Worm (Caenorhabditis elegans): ENCODE data around the gene dot-1.3.

DNA sequence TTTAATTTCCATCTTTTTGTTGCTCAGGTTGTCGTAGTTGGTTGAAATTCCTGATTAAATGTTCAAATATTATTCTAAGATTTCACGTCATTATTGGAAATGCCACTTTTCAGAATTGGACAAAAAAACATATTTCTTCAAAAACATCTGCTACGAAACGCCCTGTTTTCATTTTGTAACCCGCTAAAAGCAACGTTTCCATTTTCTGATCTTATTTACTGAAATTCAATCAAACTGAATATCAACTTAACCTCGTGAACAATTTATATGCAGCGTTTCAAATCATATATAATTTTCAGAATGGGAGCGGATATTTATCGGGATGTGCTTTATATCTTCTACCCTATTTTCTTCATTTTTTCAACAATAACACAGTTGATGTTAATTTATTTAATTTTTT is 20.8 kb upstream of the dot-1.3 start, which contains the start of gene srd-40:
- TF ChIP-seq flt-1 (GFP tag; IDR thresholded peaks at IDR 0.05) (no peak), hmg-4 (GFP tag; optimal IDR thresholded peaks at IDR 0.05) (no peak), hmbx-1 (tag; optimal IDR thresholded peaks at IDR 0.05) (no peak), ama-1 (optimal IDR thresholded peaks at IDR 0.05) (no peak), tbx-37 (GFP tag; conservative IDR thresholded peaks at IDR 0.05) (no peak), B0310.2 (tag; optimal IDR thresholded peaks at IDR 0.05) (no peak), hnd-1 (tag; optimal IDR thresholded peaks at IDR 0.05) (no peak), tra-4 (tag; optimal IDR thresholded peaks at IDR 0.05) (no peak)
